Fruit fly (Drosophila melanogaster): ENCODE data around the gene CG13077.

DNA sequence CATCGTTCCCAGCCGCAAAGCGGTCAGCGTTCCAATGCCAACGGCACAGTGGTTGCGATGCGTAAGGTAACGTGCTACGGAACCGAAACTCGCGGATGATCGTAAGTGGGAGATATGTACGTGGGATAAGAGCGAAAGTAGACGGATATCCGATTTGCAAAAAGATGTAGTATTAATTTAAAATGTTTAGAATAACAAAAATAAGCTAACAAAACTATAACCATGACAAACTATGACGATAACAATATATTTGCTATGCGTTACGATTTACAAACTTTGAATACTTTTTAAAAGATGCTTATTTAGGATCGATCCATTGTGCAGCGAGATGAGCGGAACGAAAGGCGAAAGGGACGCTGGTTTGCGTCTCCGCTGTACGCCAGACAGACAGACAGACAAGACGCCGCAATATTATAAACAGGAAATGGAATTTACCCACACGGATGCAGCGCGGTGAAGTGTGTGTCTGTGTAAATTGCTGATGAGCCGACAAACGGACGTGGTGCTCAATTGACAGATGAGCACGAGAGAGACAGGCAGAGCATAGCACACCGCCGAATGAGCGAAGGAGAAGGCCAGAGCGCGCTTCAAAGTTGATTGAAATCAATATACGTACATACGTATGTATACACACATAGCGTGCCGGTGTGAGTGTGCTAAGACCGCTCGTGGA is 10.1 kb downstream of the CG13077 start:
- TF ChIP-seq h (optimal IDR thresholded peaks at IDR 0.05) (no peak), psq (optimal IDR thresholded peaks at IDR 0.05) (no peak)
